Fruit fly (Drosophila melanogaster): Measurements from ENCODE around the gene CG16852.

dm6 chr2L:13540704-13541103 is at the start of gene CG16852:
- TF ChIP-seq psq (optimal IDR thresholded peaks at IDR 0.05), result no peak
- no peak for TF ChIP-seq usp (GFP tag; optimal IDR thresholded peaks at IDR 0.05)
- TF ChIP-seq pan (optimal IDR thresholded peaks at IDR 0.05), result no peak
- no peak for TF ChIP-seq Dll (optimal IDR thresholded peaks at IDR 0.05)
- no peak for TF ChIP-seq CG8478 (optimal IDR thresholded peaks at IDR 0.05)
